Fruit fly (Drosophila melanogaster): ENCODE results near the gene Pfdn2.
A peak's percentile ranks its signal among the peaks of the same experiment; 100 is the strongest.

The Pfdn2 gene

DNA sequence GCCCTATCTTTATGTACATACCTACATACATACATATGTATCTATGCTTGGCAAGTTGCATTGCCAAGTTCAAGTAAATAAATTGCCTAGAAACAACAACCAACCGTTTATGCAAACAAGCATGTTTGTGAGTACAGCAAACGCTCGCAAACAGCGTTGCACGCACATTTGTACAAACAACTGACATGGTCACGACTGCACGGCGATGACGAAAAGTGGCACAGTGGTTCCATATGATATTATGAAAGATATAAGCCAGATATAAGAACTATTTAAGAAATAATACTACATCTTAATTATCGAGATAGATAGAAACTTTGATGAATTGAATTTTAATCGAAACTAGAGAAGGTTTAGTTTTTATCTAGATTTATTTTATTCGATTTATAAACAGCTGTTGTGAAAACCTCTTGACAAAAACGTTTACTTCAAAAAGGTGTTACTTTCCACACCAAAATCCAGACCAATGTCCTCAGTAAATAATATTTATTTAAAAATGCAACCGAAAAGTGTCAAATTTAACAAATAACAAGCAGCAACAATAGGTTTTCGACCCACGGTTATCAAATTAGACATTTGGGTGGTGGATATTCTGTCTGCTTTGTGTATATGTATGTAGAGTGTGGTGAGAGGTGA is 15.7 kb upstream of the Pfdn2 start:
- no peak for TF ChIP-seq CG9705 (GFP tag; optimal IDR thresholded peaks at IDR 0.05)
- TF ChIP-seq psq (GFP tag; optimal IDR thresholded peaks at IDR 0.05) = peak; percentile 79
- TF ChIP-seq ey (GFP tag; optimal IDR thresholded peaks at IDR 0.05) = peak; percentile 74
- TF ChIP-seq brk (GFP tag; optimal IDR thresholded peaks at IDR 0.05) = peak; percentile 40
- TF ChIP-seq Hr78 (GFP tag; optimal IDR thresholded peaks at IDR 0.05) = no peak
- TF ChIP-seq dmrt93B (GFP tag; optimal IDR thresholded peaks at IDR 0.05) = peak; percentile 6
- peak; percentile 96 for TF ChIP-seq Hr83 (GFP tag; optimal IDR thresholded peaks at IDR 0.05; ENCODE audit: poor library complexity, severe bottlenecking)
- TF ChIP-seq Rel (GFP tag; optimal IDR thresholded peaks at IDR 0.05) = no peak
- TF ChIP-seq Rel (tag; optimal IDR thresholded peaks at IDR 0.05) = no peak
- peak; percentile 78 for TF ChIP-seq tai (GFP tag; optimal IDR thresholded peaks at IDR 0.05)
- peak; percentile 8 for TF ChIP-seq Jra (GFP tag; optimal IDR thresholded peaks at IDR 0.05)
- TF ChIP-seq CrebA (GFP tag; optimal IDR thresholded peaks at IDR 0.05; ENCODE audit: borderline replicate concordance) = no peak
- peak; percentile 76 for TF ChIP-seq Sp1 (GFP tag; optimal IDR thresholded peaks at IDR 0.05)
- peak; percentile 74 for TF ChIP-seq rgr (GFP tag; optimal IDR thresholded peaks at IDR 0.05)
- TF ChIP-seq Abd-B (GFP tag; optimal IDR thresholded peaks at IDR 0.05) = no peak
- peak; percentile 47 for TF ChIP-seq Hnf4 (GFP tag; optimal IDR thresholded peaks at IDR 0.05)
- peak; percentile 55 for TF ChIP-seq jim (GFP tag; optimal IDR thresholded peaks at IDR 0.05)
- TF ChIP-seq pan (optimal IDR thresholded peaks at IDR 0.05) = no peak
- TF ChIP-seq fru (GFP tag; optimal IDR thresholded peaks at IDR 0.05) = peak; percentile 72
- TF ChIP-seq Myc (optimal IDR thresholded peaks at IDR 0.05) = no peak
- no peak for TF ChIP-seq Dfd (GFP tag; optimal IDR thresholded peaks at IDR 0.05)
- no peak for TF ChIP-seq lola (GFP tag; optimal IDR thresholded peaks at IDR 0.05)
- peak; percentile 90 for TF ChIP-seq sv (GFP tag; optimal IDR thresholded peaks at IDR 0.05)
- no peak for TF ChIP-seq dl (GFP tag; optimal IDR thresholded peaks at IDR 0.05; ENCODE audit: insufficient read depth in 1 of 2, partially characterized antibody in 2 of 2)
- no peak for TF ChIP-seq Dif (GFP tag; optimal IDR thresholded peaks at IDR 0.05; ENCODE audit: partially characterized antibody)
- peak; percentile 13 for TF ChIP-seq CG32264 (GFP tag; optimal IDR thresholded peaks at IDR 0.05)
- TF ChIP-seq foxo (GFP tag; optimal IDR thresholded peaks at IDR 0.05) = peak in 1 of 2 experiments; percentile 84
- peak; percentile 68 for TF ChIP-seq woc (GFP tag; optimal IDR thresholded peaks at IDR 0.05)
- TF ChIP-seq br (GFP tag; optimal IDR thresholded peaks at IDR 0.05) = peak; percentile 70
- TF ChIP-seq dsf (GFP tag; optimal IDR thresholded peaks at IDR 0.05; ENCODE audit: borderline replicate concordance) = no peak
- TF ChIP-seq GATAd (GFP tag; optimal IDR thresholded peaks at IDR 0.05) = peak; percentile 25
- no peak for TF ChIP-seq N (GFP tag; optimal IDR thresholded peaks at IDR 0.05)
- TF ChIP-seq usp (GFP tag; optimal IDR thresholded peaks at IDR 0.05) = no peak
- TF ChIP-seq OdsH (GFP tag; optimal IDR thresholded peaks at IDR 0.05) = peak; percentile 80
- peak; percentile 42 for TF ChIP-seq sage (GFP tag; optimal IDR thresholded peaks at IDR 0.05)
- no peak for TF ChIP-seq Vsx2 (GFP tag; optimal IDR thresholded peaks at IDR 0.05; ENCODE audit: partially characterized antibody)
- peak; percentile 54 for TF ChIP-seq HLH106 (tag; optimal IDR thresholded peaks at IDR 0.05)
- no peak for TF ChIP-seq Mio (GFP tag; optimal IDR thresholded peaks at IDR 0.05)
- TF ChIP-seq h (GFP tag; optimal IDR thresholded peaks at IDR 0.05) = peak; percentile 81

DNA sequence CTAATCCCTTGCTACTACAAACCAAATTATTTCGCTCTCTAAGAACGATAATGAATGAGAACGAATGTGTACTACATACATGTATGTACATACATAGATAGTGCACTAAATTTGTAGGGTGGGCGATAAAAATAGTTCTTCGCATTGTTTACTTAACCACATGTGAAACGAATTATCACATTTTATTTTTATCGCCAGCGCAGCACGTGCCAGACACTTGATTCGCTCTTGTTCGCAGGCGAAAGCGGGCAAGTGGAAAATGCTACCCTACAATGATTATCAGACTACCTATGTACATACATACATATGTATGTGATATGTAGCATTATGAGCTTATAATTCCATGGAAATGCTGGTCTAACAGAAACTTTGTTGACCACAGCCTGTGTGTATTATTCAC is 11.6 kb upstream of the Pfdn2 start:
- TF ChIP-seq tai (GFP tag; optimal IDR thresholded peaks at IDR 0.05) (no peak), fru (GFP tag; optimal IDR thresholded peaks at IDR 0.05) (no peak), Rel (GFP tag; optimal IDR thresholded peaks at IDR 0.05) (no peak), Rel (tag; optimal IDR thresholded peaks at IDR 0.05) (no peak), pan (optimal IDR thresholded peaks at IDR 0.05) (no peak), CrebA (GFP tag; optimal IDR thresholded peaks at IDR 0.05; ENCODE audit: borderline replicate concordance) (no peak), woc (GFP tag; optimal IDR thresholded peaks at IDR 0.05) (no peak), Myc (optimal IDR thresholded peaks at IDR 0.05) (no peak), lola (GFP tag; optimal IDR thresholded peaks at IDR 0.05) (no peak), CG32264 (GFP tag; optimal IDR thresholded peaks at IDR 0.05) (no peak), rgr (GFP tag; optimal IDR thresholded peaks at IDR 0.05) (no peak), h (GFP tag; optimal IDR thresholded peaks at IDR 0.05) (no peak), Sp1 (GFP tag; optimal IDR thresholded peaks at IDR 0.05) (no peak), GATAd (GFP tag; optimal IDR thresholded peaks at IDR 0.05) (no peak), Jra (GFP tag; optimal IDR thresholded peaks at IDR 0.05) (no peak), jim (GFP tag; optimal IDR thresholded peaks at IDR 0.05) (no peak), HLH106 (tag; optimal IDR thresholded peaks at IDR 0.05) (no peak), foxo (GFP tag; optimal IDR thresholded peaks at IDR 0.05) (no peak), Vsx2 (GFP tag; optimal IDR thresholded peaks at IDR 0.05; ENCODE audit: partially characterized antibody) (no peak), Dif (GFP tag; optimal IDR thresholded peaks at IDR 0.05; ENCODE audit: partially characterized antibody) (no peak), sage (GFP tag; optimal IDR thresholded peaks at IDR 0.05) (no peak)

Data from whole organism, wandering third instar larva.